Worm (Caenorhabditis elegans): ENCODE data around the gene ugt-66.

DNA sequence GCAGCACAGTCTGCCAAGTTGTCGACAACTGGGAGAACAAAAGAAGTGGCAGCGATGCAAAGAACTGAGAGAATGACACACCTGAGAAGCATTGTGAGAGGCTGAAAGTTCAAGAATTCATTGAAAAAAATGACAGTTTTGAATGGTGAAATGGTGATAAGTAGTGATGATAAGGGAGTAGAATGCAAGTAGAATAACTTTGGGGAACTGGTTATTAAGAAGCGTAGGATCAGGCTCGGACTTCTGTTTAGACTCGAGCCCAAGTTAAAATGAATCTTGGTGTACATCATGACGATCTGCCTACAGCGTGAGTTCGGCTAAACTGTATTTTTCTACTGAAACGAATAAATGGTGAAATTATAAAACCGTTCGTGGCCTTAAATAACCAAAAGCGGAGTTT, 15.8 kb downstream of the ugt-66 start, which contains the start of gene F42A10.7:
- TF ChIP-seq mbf-1 (tag; optimal IDR thresholded peaks at IDR 0.05) (no peak), elt-1 (tag; optimal IDR thresholded peaks at IDR 0.05) (no peak), skn-1 (tag; optimal IDR thresholded peaks at IDR 0.05) (no peak), mdl-1 (tag; optimal IDR thresholded peaks at IDR 0.05) (no peak), snpc-4 (tag; optimal IDR thresholded peaks at IDR 0.05) (no peak), ama-1 (optimal IDR thresholded peaks at IDR 0.05) (no peak), Y55F3AM.14 (GFP tag; optimal IDR thresholded peaks at IDR 0.05) (no peak), ztf-4 (tag; optimal IDR thresholded peaks at IDR 0.05) (no peak), lin-13 (GFP tag; optimal IDR thresholded peaks at IDR 0.05) (no peak), ceh-82 (tag; optimal IDR thresholded peaks at IDR 0.05) (no peak)

Measured in whole organism, L2 larva.